Fruit fly (Drosophila melanogaster): ENCODE results near the gene CG16965.

dm6 chr2L:11949917-11950316 lies 31.5 kb upstream of the CG16965 start:
- TF ChIP-seq pad (GFP tag; optimal IDR thresholded peaks at IDR 0.05) (no peak), Hr96 (GFP tag; optimal IDR thresholded peaks at IDR 0.05) (no peak), CG7045 (GFP tag; optimal IDR thresholded peaks at IDR 0.05) (no peak)
